Fruit fly (Drosophila melanogaster) whole organism, prepupa: ENCODE data around the gene CG15740.

ENCODE experiments used
- Blimp-1 ChIP-seq: fragments of 200-800 bp; sonication (Bioruptor generic); optimal IDR thresholded peaks from 3 replicates; lab custom pipeline; 2017; ENCODE audit warnings: missing biosample characterization, missing genetic modification characterization, mild to moderate bottlenecking, moderate library complexity, missing genetic modification reagents
- CG10631 ChIP-seq: fragments of 200-800 bp; sonication (Bioruptor generic); optimal IDR thresholded peaks from 2 replicates; lab custom pipeline; 2016; ENCODE audit warnings: missing biosample characterization, missing genetic modification characterization
- CG10669 ChIP-seq: fragments of 200-800 bp; sonication (Bioruptor generic); optimal IDR thresholded peaks from 3 replicates; lab custom pipeline; 2018; ENCODE audit warnings: missing biosample characterization, mild to moderate bottlenecking, missing genetic modification characterization, moderate library complexity
- CG11294 ChIP-seq: fragments of 200-800 bp; sonication (Bioruptor generic); IDR thresholded peaks from 2 replicates; pipeline ENCODE4 v1.3.6; 2022; ENCODE audit warnings: missing biosample characterization, missing genetic modification characterization
- CG11762 ChIP-seq: fragments of 200-800 bp; sonication (Bioruptor generic); optimal IDR thresholded peaks from 3 replicates; lab custom pipeline; 2016; ENCODE audit warnings: missing biosample characterization, missing genetic modification characterization; ENCODE audit not compliant: insufficient read depth
- CG11902 ChIP-seq: fragments of 200-800 bp; sonication (Bioruptor generic); optimal IDR thresholded peaks from 3 replicates; lab custom pipeline; 2016; ENCODE audit warnings: missing biosample characterization, missing genetic modification characterization
- CG15336 ChIP-seq: fragments of 200-800 bp; sonication (Bioruptor generic); IDR thresholded peaks from 2 replicates; pipeline ENCODE4 v1.3.6; 2022; ENCODE audit warnings: missing biosample characterization, missing genetic modification characterization
- CG1621 ChIP-seq: fragments of 200-800 bp; sonication (Bioruptor generic); optimal IDR thresholded peaks from 3 replicates; lab custom pipeline; 2018; ENCODE audit warnings: missing biosample characterization, mild to moderate bottlenecking, missing genetic modification characterization
- CG16779 ChIP-seq: fragments of 200-800 bp; sonication (Bioruptor generic); optimal IDR thresholded peaks from 3 replicates; lab custom pipeline; 2017; ENCODE audit warnings: missing biosample characterization, mild to moderate bottlenecking, missing genetic modification characterization
- CG3032 ChIP-seq: fragments of 200-800 bp; optimal IDR thresholded peaks from 2 replicates; lab custom pipeline; 2019; ENCODE audit warnings: missing biosample characterization, mild to moderate bottlenecking, missing genetic modification characterization, moderate library complexity
- CG34406 ChIP-seq: fragments of 200-800 bp; sonication (Bioruptor generic); optimal IDR thresholded peaks from 3 replicates; lab custom pipeline; 2016; ENCODE audit warnings: missing biosample characterization, missing genetic modification characterization
- CG3919 ChIP-seq: fragments of 200-800 bp; sonication (Bioruptor generic); optimal IDR thresholded peaks from 3 replicates; lab custom pipeline; 2016; ENCODE audit warnings: missing biosample characterization, missing genetic modification characterization
- CG4318 ChIP-seq: fragments of 200-800 bp; sonication (Bioruptor generic); optimal IDR thresholded peaks from 3 replicates; lab custom pipeline; 2017; ENCODE audit warnings: missing biosample characterization, mild to moderate bottlenecking, missing genetic modification characterization
- CG6163 ChIP-seq: fragments of 200-800 bp; sonication (Bioruptor generic); IDR thresholded peaks from 3 replicates; pipeline ENCODE4 v1.3.6; 2022; ENCODE audit warnings: missing biosample characterization, missing genetic modification characterization
- CG6276 ChIP-seq: fragments of 200-800 bp; sonication (Bioruptor generic); optimal IDR thresholded peaks from 2 replicates; lab custom pipeline; 2017; ENCODE audit warnings: missing biosample characterization, mild to moderate bottlenecking, missing genetic modification characterization
- CG6808 ChIP-seq: fragments of 200-800 bp; sonication (Bioruptor generic); optimal IDR thresholded peaks from 3 replicates; lab custom pipeline; 2017; ENCODE audit warnings: missing biosample characterization, missing genetic modification characterization, mild to moderate bottlenecking, moderate library complexity, missing genetic modification reagents
- CG8119 ChIP-seq: fragments of 200-800 bp; sonication (Bioruptor generic); IDR thresholded peaks from 3 replicates; pipeline ENCODE4 v1.3.6; 2022; ENCODE audit warnings: missing biosample characterization, missing genetic modification characterization
- CG8319 ChIP-seq: fragments of 200-800 bp; sonication (Bioruptor generic); optimal IDR thresholded peaks from 3 replicates; lab custom pipeline; 2016; ENCODE audit warnings: missing biosample characterization, missing genetic modification characterization
- Eip75B ChIP-seq: fragments of 200-800 bp; sonication (Bioruptor generic); optimal IDR thresholded peaks from 3 replicates; lab custom pipeline; 2016; ENCODE audit warnings: missing biosample characterization, missing genetic modification characterization
- Eip78C ChIP-seq: fragments of 200-800 bp; sonication (Bioruptor generic); peaks from one replicate; lab custom pipeline; 2016; ENCODE audit warnings: missing biosample characterization, missing genetic modification characterization
- Eip93F ChIP-seq: fragments of 200-800 bp; sonication (Bioruptor generic); optimal IDR thresholded peaks from 2 replicates; lab custom pipeline; 2016; ENCODE audit warnings: missing biosample characterization, mild to moderate bottlenecking, missing genetic modification characterization
- Ets21C ChIP-seq: fragments of 200-800 bp; sonication (Bioruptor generic); optimal IDR thresholded peaks from 3 replicates; lab custom pipeline; 2016; ENCODE audit warnings: missing biosample characterization, missing genetic modification characterization
- Ets96B ChIP-seq: fragments of 200-800 bp; optimal IDR thresholded peaks from 2 replicates; lab custom pipeline; 2019; ENCODE audit warnings: missing biosample characterization, mild to moderate bottlenecking, missing genetic modification characterization, moderate library complexity
- Gug ChIP-seq: fragments of 200-800 bp; sonication (Bioruptor generic); IDR thresholded peaks from 2 replicates; pipeline ENCODE4 v1.3.6; 2022; ENCODE audit warnings: missing biosample characterization, missing genetic modification characterization
- Hr38 ChIP-seq: sonication (Bioruptor generic); optimal IDR thresholded peaks from 2 replicates; lab custom pipeline; 2016; ENCODE audit warnings: missing biosample characterization, missing genetic modification characterization
- Hr39 ChIP-seq: fragments of 200-800 bp; sonication (Bioruptor generic); optimal IDR thresholded peaks from 2 replicates; lab custom pipeline; 2016; ENCODE audit warnings: missing biosample characterization, missing genetic modification characterization
- Hr4 ChIP-seq: fragments of 200-800 bp; sonication (Bioruptor generic); optimal IDR thresholded peaks from 3 replicates; lab custom pipeline; 2016; ENCODE audit warnings: missing biosample characterization, missing genetic modification characterization
- Lpt ChIP-seq: fragments of 200-800 bp; sonication (Bioruptor generic); optimal IDR thresholded peaks from 3 replicates; lab custom pipeline; 2016; ENCODE audit warnings: missing biosample characterization, missing genetic modification characterization
- Met ChIP-seq: fragments of 200-800 bp; sonication (Bioruptor generic); optimal IDR thresholded peaks from 3 replicates; lab custom pipeline; 2016; ENCODE audit warnings: missing biosample characterization, missing genetic modification characterization
- OdsH ChIP-seq: fragments of 200-800 bp; sonication (Bioruptor generic); optimal IDR thresholded peaks from 3 replicates; lab custom pipeline; 2016; ENCODE audit warnings: missing biosample characterization, missing genetic modification characterization
- Smox ChIP-seq: fragments of 200-800 bp; sonication (Bioruptor generic); optimal IDR thresholded peaks from 3 replicates; lab custom pipeline; 2016; ENCODE audit warnings: missing biosample characterization, missing genetic modification characterization
- Sox14 ChIP-seq: fragments of 200-800 bp; sonication (Bioruptor generic); optimal IDR thresholded peaks from 3 replicates; lab custom pipeline; 2016; ENCODE audit warnings: missing biosample characterization, missing genetic modification characterization
- Sox15 ChIP-seq: fragments of 200-800 bp; sonication (Bioruptor generic); optimal IDR thresholded peaks from 3 replicates; lab custom pipeline; 2016; ENCODE audit warnings: missing biosample characterization, missing genetic modification characterization
- achi ChIP-seq: fragments of 200-800 bp; sonication (Bioruptor generic); optimal IDR thresholded peaks from 3 replicates; lab custom pipeline; 2016; ENCODE audit warnings: missing biosample characterization, missing genetic modification characterization
- acj6 ChIP-seq: fragments of 200-800 bp; sonication (Bioruptor generic); optimal IDR thresholded peaks from 3 replicates; lab custom pipeline; 2016; ENCODE audit warnings: missing biosample characterization, missing genetic modification characterization
- cyc ChIP-seq: fragments of 200-800 bp; sonication (Bioruptor generic); optimal IDR thresholded peaks from 3 replicates; lab custom pipeline; 2016; ENCODE audit warnings: missing biosample characterization, missing genetic modification characterization
- dsx ChIP-seq: fragments of 200-800 bp; optimal IDR thresholded peaks from 3 replicates; lab custom pipeline; 2019; ENCODE audit warnings: missing biosample characterization, mild to moderate bottlenecking, missing genetic modification characterization, moderate library complexity; ENCODE audit not compliant: poor library complexity, severe bottlenecking
- esn ChIP-seq: fragments of 200-800 bp; sonication (Bioruptor generic); optimal IDR thresholded peaks from 2 replicates; lab custom pipeline; 2016; ENCODE audit warnings: missing biosample characterization, mild to moderate bottlenecking, missing genetic modification characterization, moderate library complexity
- fd59A ChIP-seq: fragments of 200-800 bp; sonication (Bioruptor generic); optimal IDR thresholded peaks from 2 replicates; lab custom pipeline; 2017; ENCODE audit warnings: missing biosample characterization, mild to moderate bottlenecking, missing genetic modification characterization, missing genetic modification reagents
- fkh ChIP-seq: fragments of 200-800 bp; sonication (Bioruptor generic); optimal IDR thresholded peaks from 3 replicates; lab custom pipeline; 2017; ENCODE audit warnings: missing biosample characterization, mild to moderate bottlenecking, missing genetic modification characterization, moderate library complexity
- lz ChIP-seq: fragments of 200-800 bp; sonication (Bioruptor generic); optimal IDR thresholded peaks from 3 replicates; lab custom pipeline; 2016; ENCODE audit warnings: missing biosample characterization, missing genetic modification characterization
- pdm3 ChIP-seq: fragments of 200-800 bp; sonication (Bioruptor generic); optimal IDR thresholded peaks from 3 replicates; lab custom pipeline; 2016; ENCODE audit warnings: missing biosample characterization, missing genetic modification characterization
- salr ChIP-seq, 2 experiments: fragments of 200-800 bp; sonication (Bioruptor generic); optimal IDR thresholded peaks; 3 replicates each; lab custom pipeline; 2016 to 2018; ENCODE audit warnings: missing biosample characterization in 2 of 2, missing genetic modification characterization in 2 of 2, mild to moderate bottlenecking in 1 of 2
- spab ChIP-seq: fragments of 200-800 bp; sonication (Bioruptor generic); optimal IDR thresholded peaks from 2 replicates; lab custom pipeline; 2017; ENCODE audit warnings: missing biosample characterization, mild to moderate bottlenecking, missing genetic modification characterization, missing genetic modification reagents
- ss ChIP-seq, 2 experiments: fragments of 200-800 bp; sonication (Bioruptor generic); optimal IDR thresholded peaks; 2 replicates in 1 of 2; 3 replicates in 1 of 2; lab custom pipeline; 2017 to 2018; ENCODE audit warnings: mild to moderate bottlenecking in 2 of 2, missing biosample characterization in 2 of 2, missing genetic modification characterization in 2 of 2, moderate library complexity in 1 of 2
- svp ChIP-seq: fragments of 200-800 bp; sonication (Bioruptor generic); peaks from one replicate; lab custom pipeline; 2016; ENCODE audit warnings: missing biosample characterization, missing genetic modification characterization
- topi ChIP-seq: fragments of 200-800 bp; sonication (Bioruptor generic); optimal IDR thresholded peaks from 3 replicates; lab custom pipeline; 2016; ENCODE audit warnings: missing biosample characterization, missing genetic modification characterization
- vri ChIP-seq: fragments of 200-800 bp; sonication (Bioruptor generic); optimal IDR thresholded peaks from 3 replicates; lab custom pipeline; 2016; ENCODE audit warnings: missing biosample characterization, mild to moderate bottlenecking, missing genetic modification characterization

The CG15740 gene

dm6 chrX:11854758-11855465 is 9.0 kb upstream of the CG15740 start, which contains the start of the genes CG10347 and ATP7 (continued):
- TF ChIP-seq Hr39 (GFP tag; lab: Kevin White, UChicago) (peak; percentile 8), CG11902 (GFP tag; lab: Kevin White, UChicago) (no peak), esn (GFP tag; lab: Kevin White, UChicago) (peak; percentile 50), CG34406 (GFP tag; lab: Kevin White, UChicago) (no peak), CG3032 (peak; percentile 1), CG11762 (GFP tag; lab: Kevin White, UChicago) (no peak), CG6276 (no peak), Eip75B (GFP tag; lab: Kevin White, UChicago) (peak; percentile 22), Gug (no peak), lz (GFP tag; lab: Kevin White, UChicago) (peak; percentile 21), acj6 (GFP tag; lab: Kevin White, UChicago) (peak; percentile 7), Blimp-1 (GFP tag; lab: Kevin White, UChicago) (no peak), Hr38 (no peak), CG11294 (GFP tag; lab: Robert Waterston, UW) (no peak), CG1621 (tag; lab: Kevin White, UChicago) (peak; percentile 16), salr (GFP tag; optimal IDR thresholded peaks at IDR 0.05; lab: Kevin White, UChicago) (no peak), CG15336 (peak; percentile 13; the same call in 1 of the 2 replicates), topi (GFP tag; lab: Kevin White, UChicago) (peak; percentile 37), Hr4 (GFP tag; lab: Kevin White, UChicago) (peak; percentile 15), CG10669 (no peak), pdm3 (peak; percentile 3), vri (peak; percentile 9), Smox (peak; percentile 22), Sox15 (no peak), Met (peak; percentile 38), OdsH (peak; percentile 25), Lpt (GFP tag; lab: Kevin White, UChicago) (no peak)

- TF ChIP-seq Ets21C (GFP tag; lab: Kevin White, UChicago) (peak; percentile 1), Sox14 (GFP tag; lab: Kevin White, UChicago) (peak; percentile 16), CG8119 (GFP tag; lab: Robert Waterston, UW) (no peak), pdm3 (no peak), svp (peak; percentile 72), fd59A (GFP tag; lab: Kevin White, UChicago) (no peak), vri (peak; percentile 73), esn (GFP tag; lab: Kevin White, UChicago) (peak; percentile 40), CG4318 (GFP tag; lab: Kevin White, UChicago) (no peak), Sox15 (no peak), salr (GFP tag; optimal IDR thresholded peaks at IDR 0.05; lab: Kevin White, UChicago) (no peak), acj6 (GFP tag; lab: Kevin White, UChicago) (no peak), CG1621 (tag; lab: Kevin White, UChicago) (peak; percentile 98), topi (GFP tag; lab: Kevin White, UChicago) (peak; percentile 14), CG3919 (GFP tag; lab: Kevin White, UChicago) (peak; percentile 42), CG6163 (GFP tag; lab: Robert Waterston, UW) (no peak), cyc (GFP tag; lab: Kevin White, UChicago) (peak; percentile 49), spab (GFP tag; lab: Kevin White, UChicago) (no peak), fkh (GFP tag; lab: Kevin White, UChicago) (peak; percentile 65), Hr38 (no peak), CG6808 (no peak), CG16779 (tag; lab: Kevin White, UChicago) (no peak), Eip93F (GFP tag; lab: Kevin White, UChicago) (no peak), OdsH (peak; percentile 9), dsx (GFP tag; lab: Kevin White, UChicago) (no peak), CG11294 (GFP tag; lab: Robert Waterston, UW) (no peak), achi (GFP tag; lab: Kevin White, UChicago) (peak; percentile 96), Hr39 (GFP tag; lab: Kevin White, UChicago) (peak; percentile 29), ss (GFP tag; optimal IDR thresholded peaks at IDR 0.05; lab: Kevin White, UChicago) (no peak), CG10669 (no peak), CG10631 (GFP tag; lab: Kevin White, UChicago) (peak; percentile 27), Lpt (GFP tag; lab: Kevin White, UChicago) (no peak), CG8319 (GFP tag; lab: Kevin White, UChicago) (no peak), Eip78C (GFP tag; lab: Kevin White, UChicago) (peak; percentile 37), CG3032 (peak; percentile 6), Ets96B (tag; lab: Kevin White, UChicago) (no peak)
Observed at dm6 chrX:11852310-11852709, 6.4 kb upstream of the CG15740 start, which contains the start of gene p24-1. Gene p24-1 (minus strand): TSS chrX:11852530.
